Worm (Caenorhabditis elegans): ENCODE results near the gene T24H10.5.

The T24H10.5 gene

ce11 chrII:9097302-9097701 is 3.6 kb upstream of the T24H10.5 start:
- TF ChIP-seq aha-1 (tag; optimal IDR thresholded peaks at IDR 0.05) (no peak), egl-27 (tag; optimal IDR thresholded peaks at IDR 0.05) (no peak)

ce11 chrII:9098505-9098904 is 2.4 kb upstream of the T24H10.5 start, which contains the start of gene clh-5:
TSS of gene clh-5 (minus strand) at chrII:9098605.
- no peak for TF ChIP-seq mef-2 (tag; optimal IDR thresholded peaks at IDR 0.05)
- no peak for TF ChIP-seq efl-1 (optimal IDR thresholded peaks at IDR 0.05)
- TF ChIP-seq efl-1 (GFP tag; optimal IDR thresholded peaks at IDR 0.05 in 1 of 2): no peak
- TF ChIP-seq nhr-237 (tag; optimal IDR thresholded peaks at IDR 0.05): no peak
- TF ChIP-seq xbp-1 (tag; optimal IDR thresholded peaks at IDR 0.05): no peak
- no peak for TF ChIP-seq egl-27 (tag; optimal IDR thresholded peaks at IDR 0.05)
- TF ChIP-seq unc-130 (tag; optimal IDR thresholded peaks at IDR 0.05): no peak
- no peak for TF ChIP-seq nhr-47 (tag; optimal IDR thresholded peaks at IDR 0.05)
- TF ChIP-seq nhr-76 (tag; optimal IDR thresholded peaks at IDR 0.05): no peak
- no peak for TF ChIP-seq hlh-4 (tag; optimal IDR thresholded peaks at IDR 0.05)
- no peak for TF ChIP-seq sptf-1 (tag; optimal IDR thresholded peaks at IDR 0.05)

ce11 chrII:9099017-9099416 is 1.9 kb upstream of the T24H10.5 start, which contains the start of gene T24H10.1:
TSS of gene T24H10.1 (plus strand) at chrII:9099371.
- TF ChIP-seq mep-1 (tag; optimal IDR thresholded peaks at IDR 0.05) (peak; percentile 89), tlp-1 (tag; optimal IDR thresholded peaks at IDR 0.05) (no peak), grh-1 (GFP tag; IDR thresholded peaks at IDR 0.05) (peak; percentile 54), xbp-1 (tag; optimal IDR thresholded peaks at IDR 0.05) (peak; percentile 71), nhr-77 (tag; optimal IDR thresholded peaks at IDR 0.05) (peak; percentile 62), lin-35 (GFP tag; optimal IDR thresholded peaks at IDR 0.05) (peak; percentile 82 to 87), aly-2 (tag; optimal IDR thresholded peaks at IDR 0.05) (peak; percentile 36), ces-1 (GFP tag; optimal IDR thresholded peaks at IDR 0.05) (no peak), hlh-4 (tag; optimal IDR thresholded peaks at IDR 0.05) (no peak), nhr-19 (GFP tag; conservative IDR thresholded peaks at IDR 0.05) (peak; percentile 80), swsn-7 (tag; optimal IDR thresholded peaks at IDR 0.05) (peak; percentile 81), sup-37 (GFP tag; optimal IDR thresholded peaks at IDR 0.05) (peak; percentile 58), lin-14 (GFP tag; optimal IDR thresholded peaks at IDR 0.05) (peak; percentile 72), lin-39 (tag; optimal IDR thresholded peaks at IDR 0.05) (peak; percentile 45), egl-27 (tag; optimal IDR thresholded peaks at IDR 0.05) (no peak), elt-2 (tag; optimal IDR thresholded peaks at IDR 0.05) (peak; percentile 11), unc-98 (GFP tag; IDR thresholded peaks at IDR 0.05) (no peak), nhr-71 (tag; optimal IDR thresholded peaks at IDR 0.05) (peak; percentile 88), lin-15B (tag; optimal IDR thresholded peaks at IDR 0.05) (peak; percentile 10), fkh-10 (GFP tag; optimal IDR thresholded peaks at IDR 0.05) (no peak), lin-13 (GFP tag; optimal IDR thresholded peaks at IDR 0.05) (peak; percentile 45), zag-1 (tag; optimal IDR thresholded peaks at IDR 0.05) (no peak), nhr-76 (tag; optimal IDR thresholded peaks at IDR 0.05) (no peak), ets-5 (GFP tag; IDR thresholded peaks at IDR 0.05) (no peak), nhr-85 (tag) (peak; percentile 82), unc-86 (tag; optimal IDR thresholded peaks at IDR 0.05) (peak; percentile 71), nhr-84 (tag; optimal IDR thresholded peaks at IDR 0.05) (no peak), isw-1 (GFP tag; IDR thresholded peaks at IDR 0.05) (peak; percentile 61), C16A3.4 (tag; optimal IDR thresholded peaks at IDR 0.05) (peak; percentile 68), pax-3 (tag; optimal IDR thresholded peaks at IDR 0.05) (peak; percentile 14), aha-1 (tag; optimal IDR thresholded peaks at IDR 0.05) (no peak), efl-1 (optimal IDR thresholded peaks at IDR 0.05) (peak; percentile 71 to 85), efl-1 (GFP tag; optimal IDR thresholded peaks at IDR 0.05 in 1 of 2) (peak; percentile 76 to 98), nhr-90 (tag; optimal IDR thresholded peaks at IDR 0.05; ENCODE audit: poor library complexity) (peak; percentile 81), tbx-2 (tag; optimal IDR thresholded peaks at IDR 0.05) (peak; percentile 71), C34B4.2 (tag; optimal IDR thresholded peaks at IDR 0.05) (no peak), irx-1 (tag; optimal IDR thresholded peaks at IDR 0.05) (peak; percentile 75), dpl-1 (GFP tag; optimal IDR thresholded peaks at IDR 0.05) (peak; percentile 71 to 82 (median 81)), nhr-20 (tag; optimal IDR thresholded peaks at IDR 0.05) (peak; percentile 80), ama-1 (optimal IDR thresholded peaks at IDR 0.05) (no peak), nhr-237 (tag; optimal IDR thresholded peaks at IDR 0.05) (no peak), hlh-17 (GFP tag; optimal IDR thresholded peaks at IDR 0.05; ENCODE audit: borderline replicate concordance) (no peak), ceh-8 (GFP tag; optimal IDR thresholded peaks at IDR 0.05) (peak; percentile 38), alr-1 (tag; optimal IDR thresholded peaks at IDR 0.05; ENCODE audit: borderline replicate concordance) (no peak), sptf-1 (tag; optimal IDR thresholded peaks at IDR 0.05) (no peak)

Data from whole organism, L1 larva.